Fruit fly (Drosophila melanogaster): Measurements from ENCODE around the gene CG10300.

DNA sequence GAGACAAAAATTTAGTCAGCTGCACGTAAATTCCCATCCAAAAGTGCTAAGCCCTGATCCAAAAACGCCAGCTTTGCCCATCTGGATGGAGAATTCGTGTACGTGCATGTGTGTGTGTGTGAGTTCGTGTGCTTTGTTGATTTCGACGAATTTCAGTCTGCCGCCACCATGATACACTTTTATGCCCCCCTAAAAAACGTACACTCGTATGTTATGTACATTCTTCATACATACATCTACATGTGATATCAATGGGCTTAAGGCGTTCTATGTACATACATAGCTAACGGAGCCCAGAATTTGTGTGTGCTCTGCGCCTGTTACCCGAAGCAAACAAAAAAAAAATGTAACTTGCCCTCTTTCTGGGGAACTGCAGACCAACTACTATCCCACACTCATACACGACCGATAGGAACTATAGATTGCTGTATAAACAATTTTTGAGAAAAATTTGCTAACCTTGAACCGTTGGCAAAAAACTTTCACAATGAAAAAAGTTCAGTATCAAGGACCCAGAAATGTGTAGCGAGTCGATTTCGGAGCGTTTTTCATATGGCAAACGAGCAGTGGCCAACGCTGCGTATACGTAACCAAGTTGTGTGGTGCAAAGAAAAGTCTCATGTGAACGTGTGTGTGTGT is 14.5 kb downstream of the CG10300 start:
- TF ChIP-seq EcR (GFP tag; optimal IDR thresholded peaks at IDR 0.05) (no peak), Dll (optimal IDR thresholded peaks at IDR 0.05) (no peak), pan (optimal IDR thresholded peaks at IDR 0.05) (no peak), usp (GFP tag; optimal IDR thresholded peaks at IDR 0.05) (no peak), CG8478 (optimal IDR thresholded peaks at IDR 0.05) (no peak)

All from whole organism.